Fruit fly (Drosophila melanogaster) whole organism, embryonic: ENCODE results near the gene Bro.

Experiments used
- Ada2b ChIP-seq: fragments of 200-800 bp; sonication (Bioruptor generic); IDR thresholded peaks from 2 replicates; pipeline ENCODE4 v1.3.6; 2022; ENCODE audit warnings: missing biosample characterization, missing genetic modification characterization
- CG10209 ChIP-seq: fragments of 200-800 bp; sonication (Bioruptor generic); optimal IDR thresholded peaks from 3 replicates; lab custom pipeline; 2017; ENCODE audit warnings: missing biosample characterization, mild to moderate bottlenecking, missing genetic modification characterization, missing genetic modification reagents
- CG10979 ChIP-seq: fragments of 200-800 bp; sonication (Bioruptor generic); optimal IDR thresholded peaks from 2 replicates; lab custom pipeline; 2018; ENCODE audit warnings: missing biosample characterization, mild to moderate bottlenecking, missing genetic modification characterization, moderate library complexity
- CG11085 ChIP-seq: fragments of 200-800 bp; sonication (Bioruptor generic); IDR thresholded peaks from 2 replicates; pipeline ENCODE4 v1.3.6; 2022; ENCODE audit warnings: missing biosample characterization, missing genetic modification characterization
- CG12942 ChIP-seq: fragments of 200-800 bp; sonication (Bioruptor generic); optimal IDR thresholded peaks from 3 replicates; lab custom pipeline; 2016; ENCODE audit warnings: missing biosample characterization, missing genetic modification characterization
- CG14860 ChIP-seq: fragments of 200-800 bp; sonication (Bioruptor generic); IDR thresholded peaks from 3 replicates; pipeline ENCODE4 v1.3.6; 2022; ENCODE audit warnings: missing biosample characterization, missing genetic modification characterization; ENCODE audit not compliant: partially characterized antibody
- CG15601 ChIP-seq: fragments of 200-800 bp; sonication (Bioruptor generic); optimal IDR thresholded peaks from 3 replicates; lab custom pipeline; 2019; ENCODE audit warnings: missing biosample characterization, mild to moderate bottlenecking, missing genetic modification characterization, moderate library complexity
- CG1647 ChIP-seq: fragments of 200-800 bp; sonication (Bioruptor generic); optimal IDR thresholded peaks from 3 replicates; lab custom pipeline; 2016; ENCODE audit warnings: missing biosample characterization, missing genetic modification characterization
- CG16815 ChIP-seq: fragments of 200-800 bp; sonication (Bioruptor generic); optimal IDR thresholded peaks from 3 replicates; lab custom pipeline; 2017; ENCODE audit warnings: missing biosample characterization, mild to moderate bottlenecking, missing genetic modification characterization
- CG2199 ChIP-seq: fragments of 200-800 bp; sonication (Bioruptor generic); IDR thresholded peaks from 3 replicates; pipeline ENCODE4 v1.3.6; 2022; ENCODE audit warnings: missing biosample characterization, missing genetic modification characterization
- CG2678 ChIP-seq: fragments of 200-800 bp; sonication (Bioruptor generic); optimal IDR thresholded peaks from 3 replicates; lab custom pipeline; 2019; ENCODE audit warnings: missing biosample characterization, mild to moderate bottlenecking, missing genetic modification characterization, moderate library complexity
- CG2712 ChIP-seq: fragments of 200-800 bp; optimal IDR thresholded peaks from 3 replicates; lab custom pipeline; 2019; ENCODE audit warnings: missing biosample characterization, mild to moderate bottlenecking, missing genetic modification characterization, moderate library complexity
- CG2875 ChIP-seq: fragments of 200-800 bp; sonication (Bioruptor generic); optimal IDR thresholded peaks from 2 replicates; lab custom pipeline; 2017; ENCODE audit warnings: missing biosample characterization, mild to moderate bottlenecking, missing genetic modification characterization, missing genetic modification reagents
- CG3281 ChIP-seq: fragments of 200-800 bp; sonication (Bioruptor generic); optimal IDR thresholded peaks from 3 replicates; lab custom pipeline; 2017; ENCODE audit warnings: missing biosample characterization, mild to moderate bottlenecking, missing genetic modification characterization
- CG43689 ChIP-seq: fragments of 200-800 bp; sonication (Bioruptor generic); IDR thresholded peaks from 2 replicates; pipeline ENCODE4 v1.3.6; 2022; ENCODE audit warnings: missing biosample characterization, missing genetic modification characterization
- CG4820 ChIP-seq: fragments of 200-800 bp; sonication (Bioruptor generic); optimal IDR thresholded peaks from 3 replicates; lab custom pipeline; 2016; ENCODE audit warnings: missing biosample characterization, missing genetic modification characterization
- CG6683 ChIP-seq: fragments of 200-800 bp; sonication (Bioruptor generic); optimal IDR thresholded peaks from 2 replicates; lab custom pipeline; 2017; ENCODE audit warnings: missing biosample characterization, mild to moderate bottlenecking, missing genetic modification characterization, missing genetic modification reagents
- CG6854 ChIP-seq: fragments of 200-800 bp; sonication (Bioruptor generic); optimal IDR thresholded peaks from 3 replicates; lab custom pipeline; 2017; ENCODE audit warnings: missing biosample characterization, mild to moderate bottlenecking, missing genetic modification characterization
- CG7556 ChIP-seq: fragments of 200-800 bp; sonication (Bioruptor generic); optimal IDR thresholded peaks from 2 replicates; lab custom pipeline; 2017; ENCODE audit warnings: missing biosample characterization, mild to moderate bottlenecking, missing genetic modification characterization
- CG9876 ChIP-seq: fragments of 200-800 bp; sonication (Bioruptor generic); optimal IDR thresholded peaks from 2 replicates; lab custom pipeline; 2016; ENCODE audit warnings: missing biosample characterization, missing genetic modification characterization
- CG9932 ChIP-seq: fragments of 200-800 bp; sonication (Bioruptor generic); IDR thresholded peaks from 2 replicates; pipeline ENCODE4 v1.3.6; 2022; ENCODE audit warnings: missing biosample characterization, missing genetic modification characterization
- Dip2 ChIP-seq: fragments of 200-800 bp; sonication (Bioruptor generic); IDR thresholded peaks from 2 replicates; pipeline ENCODE4 v1.3.6; 2022; ENCODE audit warnings: missing biosample characterization, missing genetic modification characterization
- Gug ChIP-seq: fragments of 200-800 bp; sonication (Bioruptor generic); IDR thresholded peaks from 4 replicates; pipeline ENCODE4 v1.3.6; 2022; ENCODE audit warnings: missing biosample characterization, missing genetic modification characterization
- Lim3 ChIP-seq: fragments of 200-800 bp; sonication (Bioruptor generic); IDR thresholded peaks from 2 replicates; pipeline ENCODE4 v1.3.6; 2022; ENCODE audit warnings: missing biosample characterization, missing genetic modification characterization
- MESR4 ChIP-seq: fragments of 200-800 bp; sonication (Bioruptor generic); optimal IDR thresholded peaks from 2 replicates; lab custom pipeline; 2018; ENCODE audit warnings: missing biosample characterization, mild to moderate bottlenecking, missing genetic modification characterization, moderate library complexity
- Med ChIP-seq: fragments of 200-800 bp; sonication (Bioruptor generic); peaks from one replicate; lab custom pipeline; 2016; ENCODE audit warnings: missing biosample characterization, missing genetic modification characterization, mild to moderate bottlenecking, inconsistent platforms, moderate library complexity
- Sox100B ChIP-seq: fragments of 200-800 bp; sonication (Bioruptor generic); optimal IDR thresholded peaks from 3 replicates; lab custom pipeline; 2018; ENCODE audit warnings: missing biosample characterization, mild to moderate bottlenecking, missing genetic modification characterization
- Stat92E ChIP-seq, 3 experiments: fragments of >200 bp in 2 of 3; fragments of 200-800 bp in 1 of 3; sonication (Bioruptor generic) in 1 of 3; optimal IDR thresholded peaks; 2 replicates each; lab custom pipeline; 2017 to 2019; ENCODE audit warnings: missing biosample characterization in 3 of 3, missing genetic modification characterization in 3 of 3, mild to moderate bottlenecking in 1 of 3, moderate library complexity in 1 of 3
- ase ChIP-seq: fragments of 200-800 bp; sonication (Bioruptor generic); IDR thresholded peaks from 3 replicates; pipeline ENCODE4 v1.3.6; 2022; ENCODE audit warnings: missing biosample characterization, missing genetic modification characterization
- bbx ChIP-seq: fragments of 200-800 bp; sonication (Bioruptor generic); IDR thresholded peaks from 2 replicates; pipeline ENCODE4 v1.3.6; 2022; ENCODE audit warnings: missing biosample characterization, missing genetic modification characterization; ENCODE audit not compliant: partially characterized antibody
- cas ChIP-seq: fragments of 200-800 bp; sonication (Bioruptor generic); IDR thresholded peaks from 2 replicates; pipeline ENCODE4 v1.3.6; 2022; ENCODE audit warnings: missing biosample characterization, missing genetic modification characterization
- chif ChIP-seq, 2 experiments: fragments of 200-800 bp; sonication (Bioruptor generic); optimal IDR thresholded peaks; 3 replicates each; lab custom pipeline; 2016; ENCODE audit warnings: missing biosample characterization in 2 of 2, missing genetic modification characterization in 2 of 2
- chm ChIP-seq: fragments of 200-800 bp; sonication (Bioruptor generic); IDR thresholded peaks from 2 replicates; pipeline ENCODE4 v1.3.6; 2022; ENCODE audit warnings: missing biosample characterization, missing genetic modification characterization
- chn ChIP-seq: fragments of 200-800 bp; sonication (Bioruptor generic); optimal IDR thresholded peaks from 2 replicates; lab custom pipeline; 2016; ENCODE audit warnings: missing biosample characterization, missing genetic modification characterization
- cwo ChIP-seq: fragments of 200-800 bp; sonication (Bioruptor generic); optimal IDR thresholded peaks from 3 replicates; lab custom pipeline; 2017; ENCODE audit warnings: missing biosample characterization, missing genetic modification characterization, mild to moderate bottlenecking, moderate library complexity, missing genetic modification reagents
- dan ChIP-seq: fragments of 200-800 bp; sonication (Bioruptor generic); IDR thresholded peaks from 2 replicates; pipeline ENCODE4 v1.3.6; 2022; ENCODE audit warnings: missing biosample characterization, missing genetic modification characterization
- fd102C ChIP-seq: fragments of 200-800 bp; sonication (Bioruptor generic); optimal IDR thresholded peaks from 2 replicates; lab custom pipeline; 2018; ENCODE audit warnings: missing biosample characterization, mild to moderate bottlenecking, missing genetic modification characterization, moderate library complexity
- hbn ChIP-seq: fragments of 200-800 bp; sonication (Bioruptor generic); IDR thresholded peaks from 2 replicates; pipeline ENCODE4 v1.3.6; 2022; ENCODE audit warnings: missing biosample characterization, missing genetic modification characterization; ENCODE audit not compliant: partially characterized antibody
- inv ChIP-seq: fragments of 200-800 bp; sonication (Bioruptor generic); IDR thresholded peaks from 2 replicates; pipeline ENCODE4 v1.3.6; 2022; ENCODE audit warnings: missing biosample characterization, missing genetic modification characterization; ENCODE audit not compliant: partially characterized antibody
- lbe ChIP-seq: fragments of 200-800 bp; sonication (Bioruptor generic); optimal IDR thresholded peaks from 2 replicates; lab custom pipeline; 2016; ENCODE audit warnings: missing biosample characterization, mild to moderate bottlenecking, missing genetic modification characterization
- lov ChIP-seq, 2 experiments: fragments of 200-800 bp in 1 of 2; fragments of >200 bp in 1 of 2; sonication (Bioruptor generic) in 1 of 2; IDR thresholded peaks in 1 of 2; optimal IDR thresholded peaks in 1 of 2; 2 replicates in 1 of 2; 3 replicates in 1 of 2; pipeline versions ENCODE4 v1.3.6 to Lab custom; 2017 to 2022; ENCODE audit warnings: missing biosample characterization in 1 of 2, missing genetic modification characterization in 1 of 2
- nau ChIP-seq: fragments of 200-800 bp; sonication (Bioruptor generic); optimal IDR thresholded peaks from 3 replicates; lab custom pipeline; 2017; ENCODE audit warnings: missing biosample characterization, mild to moderate bottlenecking, missing genetic modification characterization, missing genetic modification reagents
- nmo ChIP-seq: fragments of 200-800 bp; sonication (Bioruptor generic); optimal IDR thresholded peaks from 2 replicates; lab custom pipeline; 2018; ENCODE audit warnings: missing biosample characterization, mild to moderate bottlenecking, missing genetic modification characterization, moderate library complexity
- repo ChIP-seq: fragments of 200-800 bp; sonication (Bioruptor generic); optimal IDR thresholded peaks from 2 replicates; lab custom pipeline; 2016; ENCODE audit warnings: missing biosample characterization, missing genetic modification characterization
- shn ChIP-seq: fragments of 200-800 bp; sonication (Bioruptor generic); optimal IDR thresholded peaks from 3 replicates; lab custom pipeline; 2016; ENCODE audit warnings: missing biosample characterization, missing genetic modification characterization
- sqz ChIP-seq: fragments of 200-800 bp; sonication (Bioruptor generic); optimal IDR thresholded peaks from 3 replicates; lab custom pipeline; 2018; ENCODE audit warnings: missing biosample characterization, mild to moderate bottlenecking, missing genetic modification characterization
- tll ChIP-seq, 2 experiments: fragments of 200-800 bp in 1 of 2; fragments of >200 bp in 1 of 2; sonication (Bioruptor generic) in 1 of 2; optimal IDR thresholded peaks; 2 replicates each; lab custom pipeline; 2017 to 2019; ENCODE audit warnings: missing biosample characterization in 2 of 2, missing genetic modification characterization in 2 of 2, mild to moderate bottlenecking in 1 of 2, moderate library complexity in 1 of 2
- trh ChIP-seq: fragments of 200-800 bp; sonication (Bioruptor generic); optimal IDR thresholded peaks from 2 replicates; lab custom pipeline; 2016; ENCODE audit warnings: missing biosample characterization, missing genetic modification characterization
- vnd ChIP-seq: fragments of 200-800 bp; sonication (Bioruptor generic); IDR thresholded peaks from 3 replicates; pipeline ENCODE4 v1.3.6; 2022; ENCODE audit warnings: missing biosample characterization, missing genetic modification characterization; ENCODE audit not compliant: partially characterized antibody

The Bro gene

DNA sequence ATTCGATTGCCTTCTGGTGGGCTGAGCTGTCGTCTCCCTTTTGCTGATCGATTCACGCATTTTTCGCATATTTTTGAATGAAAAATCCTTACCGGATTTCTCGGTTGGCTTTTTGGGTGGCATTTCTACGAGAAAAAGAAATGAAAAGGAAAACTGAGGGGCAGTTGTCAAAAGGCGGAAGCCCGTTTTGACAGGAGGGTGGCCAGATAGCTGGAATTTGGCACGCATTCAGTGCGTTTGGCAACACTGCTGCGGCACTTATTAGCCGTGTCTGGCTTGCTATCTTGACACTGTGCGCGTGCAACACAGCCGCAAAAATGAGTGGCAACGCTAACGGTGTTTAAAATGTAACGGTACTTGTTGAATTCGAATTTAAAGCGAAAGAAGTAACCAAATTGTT is 20.8 kb downstream of the Bro start, which contains the start of gene RpL23A (continued):
- peak; percentile 91 for TF ChIP-seq CG2875 (GFP tag; lab: Kevin White, UChicago)
- peak; percentile 82 for TF ChIP-seq cwo
- peak; percentile 91 for TF ChIP-seq nmo
- TF ChIP-seq trh (GFP tag; lab: Kevin White, UChicago) = peak; percentile 93
- no peak for TF ChIP-seq Dip2 (GFP tag; lab: Robert Waterston, UW)
- peak; percentile 23; the same call in 1 of the 2 replicates for TF ChIP-seq inv (GFP tag; lab: Robert Waterston, UW)
- peak; percentile 97 for TF ChIP-seq CG1647 (GFP tag; lab: Kevin White, UChicago)
- peak; percentile 84 for TF ChIP-seq Ada2b
- TF ChIP-seq CG9876 = peak; percentile 98
- peak; percentile 97 for TF ChIP-seq repo (GFP tag; lab: Kevin White, UChicago)
- TF ChIP-seq chif (GFP tag; optimal IDR thresholded peaks at IDR 0.05; lab: Kevin White, UChicago) = peak; percentile 95 to 96
- TF ChIP-seq Lim3 (GFP tag; lab: Robert Waterston, UW) = peak; percentile 67
- peak; percentile 90 for TF ChIP-seq CG43689 (GFP tag; lab: Robert Waterston, UW)
- peak; percentile 95 for TF ChIP-seq CG15601 (tag; lab: Kevin White, UChicago)
- TF ChIP-seq CG16815 (GFP tag; lab: Kevin White, UChicago) = peak; percentile 88
- no peak for TF ChIP-seq sqz (GFP tag; lab: Kevin White, UChicago)
- peak; percentile 99 for TF ChIP-seq MESR4 (GFP tag; lab: Kevin White, UChicago)
- peak; percentile 77 for TF ChIP-seq lbe (GFP tag; lab: Kevin White, UChicago)
- TF ChIP-seq CG3281 (GFP tag; lab: Kevin White, UChicago) = peak; percentile 94
- TF ChIP-seq fd102C = peak; percentile 93
- peak; percentile 96 for TF ChIP-seq CG11085 (GFP tag; lab: Robert Waterston, UW)
- peak; percentile 95 for TF ChIP-seq CG12942 (GFP tag; lab: Kevin White, UChicago)
- TF ChIP-seq CG14860 = no peak
- peak; percentile 87 for TF ChIP-seq CG7556 (GFP tag; lab: Kevin White, UChicago)
- no peak for TF ChIP-seq Sox100B (GFP tag; lab: Kevin White, UChicago)
- peak; percentile 41; the same call in 1 of the 2 replicates for TF ChIP-seq bbx (GFP tag; lab: Robert Waterston, UW)
- peak; percentile 90 for TF ChIP-seq CG4820 (GFP tag; lab: Kevin White, UChicago)
- TF ChIP-seq ase (GFP tag; lab: Robert Waterston, UW) = peak; percentile 93
- peak; percentile 98 for TF ChIP-seq shn (GFP tag; lab: Kevin White, UChicago)
- TF ChIP-seq CG9932 (GFP tag; lab: Robert Waterston, UW) = peak; percentile 96
- TF ChIP-seq Gug (GFP tag; lab: Robert Waterston, UW) = peak; percentile 89
- TF ChIP-seq CG2199 (GFP tag; lab: Robert Waterston, UW) = peak; percentile 92
- TF ChIP-seq chn (GFP tag; lab: Kevin White, UChicago) = peak; percentile 95
- TF ChIP-seq CG10979 (tag; lab: Kevin White, UChicago) = peak; percentile 86
- no peak; the same call in 1 of the 2 replicates for TF ChIP-seq dan (GFP tag; lab: Robert Waterston, UW)
- TF ChIP-seq vnd (GFP tag; lab: Robert Waterston, UW) = no peak
- TF ChIP-seq Stat92E (GFP tag; optimal IDR thresholded peaks at IDR 0.05; lab: Kevin White, UChicago) = peak in 1 of 3 experiments; percentile 91
- peak; percentile 91 for TF ChIP-seq cas (GFP tag; lab: Robert Waterston, UW)
- TF ChIP-seq CG2678 (tag; lab: Kevin White, UChicago) = peak; percentile 85
- TF ChIP-seq CG6854 (GFP tag; lab: Kevin White, UChicago) = peak; percentile 85
- TF ChIP-seq Med (GFP tag; lab: Kevin White, UChicago) = peak; percentile 100
- no peak for TF ChIP-seq hbn (GFP tag; lab: Robert Waterston, UW)
- TF ChIP-seq CG6683 (GFP tag; lab: Kevin White, UChicago) = peak; percentile 95
- TF ChIP-seq CG10209 = peak; percentile 97
- no peak for TF ChIP-seq lov (optimal IDR thresholded peaks at IDR 0.05; lab: Kevin White, UChicago)
- TF ChIP-seq lov (GFP tag; IDR thresholded peaks at IDR 0.05; lab: Robert Waterston, UW) = peak; percentile 97
- peak; percentile 93 for TF ChIP-seq CG2712 (tag; lab: Kevin White, UChicago)
- TF ChIP-seq tll (GFP tag; optimal IDR thresholded peaks at IDR 0.05; lab: Kevin White, UChicago) = peak in 1 of 2 experiments; percentile 61
- peak; percentile 94 for TF ChIP-seq nau (GFP tag; lab: Kevin White, UChicago)
- TF ChIP-seq chm (GFP tag; lab: Robert Waterston, UW) = peak; percentile 97
